Fruit fly (Drosophila melanogaster) whole organism, prepupa: Measurements from ENCODE around the gene CG7646.

Source experiments
- CG3032 ChIP-seq: fragments of 200-800 bp; optimal IDR thresholded peaks from 2 replicates; lab custom pipeline; 2019; ENCODE audit warnings: missing biosample characterization, mild to moderate bottlenecking, missing genetic modification characterization, moderate library complexity
- Lpt ChIP-seq: fragments of 200-800 bp; sonication (Bioruptor generic); optimal IDR thresholded peaks from 3 replicates; lab custom pipeline; 2016; ENCODE audit warnings: missing biosample characterization, missing genetic modification characterization
- Sox14 ChIP-seq: fragments of 200-800 bp; sonication (Bioruptor generic); optimal IDR thresholded peaks from 3 replicates; lab custom pipeline; 2016; ENCODE audit warnings: missing biosample characterization, missing genetic modification characterization

- no peak for TF ChIP-seq Sox14 (GFP tag; lab: Kevin White, UChicago)
- no peak for TF ChIP-seq CG3032 (tag; lab: Kevin White, UChicago)
- TF ChIP-seq Lpt: no peak
These were observed 11.5 kb downstream of the CG7646 start for dm6 chr3L:20003235-20003493.
